Fruit fly (Drosophila melanogaster) S2 (cell line): ENCODE results near the gene Cyp4d20.

Experiments
- CG8478 ChIP-seq: fragments of >200 bp; optimal IDR thresholded peaks from 2 replicates; lab custom pipeline; 2018
- CTCF ChIP-seq, 2 experiments: fragments of >200 bp; optimal IDR thresholded peaks; 2 replicates each; lab custom pipeline; 2018

DNA sequence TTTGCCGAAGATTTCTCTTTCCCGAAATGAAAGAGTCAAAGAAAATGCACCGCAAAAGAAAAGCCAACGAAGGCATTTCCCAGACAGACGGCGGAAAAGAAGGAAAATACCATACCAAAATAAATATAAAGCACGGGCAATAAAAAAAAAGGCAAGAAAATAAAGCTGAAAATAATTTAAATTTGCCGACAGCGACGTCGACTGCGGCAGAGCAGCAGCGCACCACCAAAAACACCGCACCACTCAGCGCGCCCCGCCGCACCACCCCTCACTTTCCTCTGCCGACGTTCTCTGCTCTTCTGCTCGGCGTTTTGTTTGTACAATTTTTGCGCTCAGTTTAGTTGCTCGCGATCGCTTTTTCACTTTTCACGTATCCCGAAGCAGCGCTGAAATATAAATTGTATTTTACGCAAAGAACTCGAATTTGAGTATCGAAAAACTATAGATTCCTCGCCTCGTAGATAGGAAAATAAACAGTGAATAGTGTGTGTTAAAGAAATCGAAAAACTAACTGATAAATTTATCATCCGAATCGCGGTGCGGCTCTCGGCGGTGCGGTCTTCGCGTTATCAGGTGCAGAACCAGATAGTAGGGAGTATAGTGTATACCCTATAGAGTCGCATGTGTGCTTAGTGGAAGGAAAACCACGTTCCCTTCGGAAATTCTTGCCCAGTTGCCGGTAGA lies 20.5 kb downstream of the Cyp4d20 start:
- no peak for TF ChIP-seq CG8478 (lab: Kevin White, UChicago)
- TF ChIP-seq CTCF (optimal IDR thresholded peaks at IDR 0.05; lab: Kevin White, UChicago): no peak
